Fruit fly (Drosophila melanogaster): ENCODE measurements around the gene Kah.

DNA sequence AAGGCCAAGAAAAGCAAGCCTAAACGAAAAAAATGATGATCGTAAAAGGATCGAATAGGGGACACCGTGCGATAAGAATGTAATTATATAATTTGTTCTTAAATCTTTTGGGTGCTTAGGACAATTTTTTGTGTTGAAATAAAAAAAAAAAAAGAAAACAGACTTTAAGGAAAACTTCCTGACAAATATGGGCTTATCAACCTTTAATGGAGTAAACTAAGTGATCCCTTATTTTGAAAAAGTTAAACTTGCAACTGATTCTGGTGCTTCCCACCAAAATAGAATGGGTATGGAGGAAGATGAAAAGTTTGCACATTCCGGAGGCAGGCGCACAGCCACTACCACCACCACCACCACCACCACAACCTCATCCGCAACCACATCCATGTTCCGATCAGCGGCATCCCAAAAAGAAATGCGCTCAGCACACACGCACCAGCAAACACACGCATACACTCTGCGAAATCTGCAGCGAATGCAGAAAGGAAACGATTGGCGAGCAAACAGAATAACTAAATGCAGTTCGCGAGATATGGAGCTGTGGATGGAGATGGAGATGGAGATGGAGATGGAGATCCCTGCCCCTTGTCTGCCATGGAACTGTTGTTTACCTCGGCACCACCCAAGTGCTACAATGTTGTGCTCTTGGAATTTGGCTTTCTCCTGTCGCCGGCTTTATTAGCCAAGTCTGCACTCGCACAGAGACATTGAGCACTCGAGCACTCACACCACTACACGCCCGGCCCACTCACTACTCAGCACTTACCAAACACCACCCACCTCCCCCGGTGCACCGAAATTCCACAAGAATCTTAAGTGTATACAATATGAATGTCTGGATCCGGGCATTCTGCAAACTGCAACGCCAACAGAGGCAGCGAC, 30.6 kb upstream of the Kah start:
- TF ChIP-seq bab1 (GFP tag; optimal IDR thresholded peaks at IDR 0.05), result no peak
- TF ChIP-seq CG7101 (tag; optimal IDR thresholded peaks at IDR 0.05), result no peak
- no peak for TF ChIP-seq kay (GFP tag; ENCODE audit: borderline replicate concordance)

All from whole organism, adult.